Worm (Caenorhabditis elegans): ENCODE data around the gene H13N06.7.

Gene H13N06.7

DNA sequence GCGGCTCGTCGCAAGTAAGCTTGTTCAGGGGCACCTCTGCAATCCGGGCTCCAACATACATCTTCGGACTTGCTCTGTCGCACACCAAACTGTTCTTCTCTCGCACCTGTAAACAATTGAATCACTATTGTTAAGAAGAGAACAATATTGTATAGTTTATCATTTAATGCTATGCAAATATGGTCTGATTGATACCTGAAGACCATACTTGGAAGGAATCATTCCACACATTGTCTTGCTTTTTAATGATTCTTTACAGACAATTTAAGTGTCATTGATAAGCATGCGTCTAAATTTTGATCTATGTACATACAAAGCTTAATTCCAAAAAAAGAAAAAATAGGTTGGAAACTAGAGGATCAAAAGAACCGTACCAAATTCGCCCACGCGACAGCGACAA is 44.0 kb downstream of the H13N06.7 start:
- TF ChIP-seq lin-13 (tag; optimal IDR thresholded peaks at IDR 0.05): no peak
- TF ChIP-seq mep-1 (tag; optimal IDR thresholded peaks at IDR 0.05): no peak
- no peak for TF ChIP-seq elt-1 (tag; optimal IDR thresholded peaks at IDR 0.05; ENCODE audit: borderline replicate concordance, insufficient read depth)
- no peak for TF ChIP-seq ham-2 (GFP tag; optimal IDR thresholded peaks at IDR 0.05)
- no peak for TF ChIP-seq blmp-1 (tag; optimal IDR thresholded peaks at IDR 0.05)
- TF ChIP-seq cnd-1 (tag; optimal IDR thresholded peaks at IDR 0.05): no peak
- TF ChIP-seq ceh-39 (tag; optimal IDR thresholded peaks at IDR 0.05): no peak
- TF ChIP-seq unc-39 (tag; optimal IDR thresholded peaks at IDR 0.05): no peak
- TF ChIP-seq snpc-4 (tag; optimal IDR thresholded peaks at IDR 0.05): no peak
- no peak for TF ChIP-seq ceh-43 (GFP tag; optimal IDR thresholded peaks at IDR 0.05)
- TF ChIP-seq sem-2 (GFP tag; optimal IDR thresholded peaks at IDR 0.05): no peak
- no peak for TF ChIP-seq nhr-12 (tag; optimal IDR thresholded peaks at IDR 0.05)
- no peak for TF ChIP-seq lin-32 (GFP tag; optimal IDR thresholded peaks at IDR 0.05)
- TF ChIP-seq bed-3 (GFP tag; optimal IDR thresholded peaks at IDR 0.05): no peak
- no peak for TF ChIP-seq flh-1 (GFP tag; optimal IDR thresholded peaks at IDR 0.05)

DNA sequence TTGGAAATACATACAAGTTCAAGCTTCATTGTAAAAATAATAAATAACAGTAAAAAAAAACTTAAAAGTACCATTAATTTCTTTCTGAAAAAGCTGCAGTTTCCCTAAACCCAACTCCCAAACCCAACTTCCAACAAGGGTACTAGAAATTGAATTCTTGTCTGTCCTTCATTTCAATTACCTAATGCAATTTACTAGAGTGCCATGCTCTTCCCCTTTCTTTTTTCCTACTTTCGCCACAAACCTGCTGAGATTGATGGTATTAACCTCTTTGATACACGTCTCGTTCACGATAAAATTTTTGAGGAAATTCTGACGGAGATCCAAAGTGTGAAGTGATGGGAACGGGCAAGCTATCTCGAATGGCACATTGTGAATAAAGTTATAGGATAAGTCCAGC is 45.0 kb downstream of the H13N06.7 start:
- no peak for TF ChIP-seq bed-3 (GFP tag; optimal IDR thresholded peaks at IDR 0.05)
- no peak for TF ChIP-seq nhr-12 (tag; optimal IDR thresholded peaks at IDR 0.05)
- peak; percentile 93 for TF ChIP-seq ces-1 (GFP tag; optimal IDR thresholded peaks at IDR 0.05)
- no peak for TF ChIP-seq hlh-1 (tag; optimal IDR thresholded peaks at IDR 0.05)
- TF ChIP-seq flh-1 (GFP tag; optimal IDR thresholded peaks at IDR 0.05): no peak
- no peak for TF ChIP-seq sem-2 (GFP tag; optimal IDR thresholded peaks at IDR 0.05)
- TF ChIP-seq ceh-43 (GFP tag; optimal IDR thresholded peaks at IDR 0.05): no peak
- TF ChIP-seq cnd-1 (tag; optimal IDR thresholded peaks at IDR 0.05): no peak

DNA sequence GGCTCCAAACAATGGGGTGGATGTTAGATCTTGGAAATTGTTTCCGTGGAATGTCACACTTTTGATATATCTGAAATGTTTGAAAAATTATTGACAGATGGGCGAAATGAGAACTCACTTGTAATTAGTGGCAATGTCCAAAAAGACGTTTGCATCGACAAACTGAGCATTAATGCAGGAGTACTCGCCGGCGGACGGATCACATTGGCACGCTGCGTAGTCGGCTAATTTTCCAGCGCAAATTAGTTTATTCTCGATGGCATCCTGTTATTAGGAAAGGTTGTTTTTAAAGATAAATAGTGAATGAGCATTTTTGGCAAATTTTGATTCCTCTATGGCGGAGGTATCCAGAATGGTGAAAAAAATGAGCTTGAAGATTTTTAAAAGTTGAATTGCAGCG is 47.8 kb downstream of the H13N06.7 start:
- peak; percentile 71 for TF ChIP-seq ces-1 (GFP tag; optimal IDR thresholded peaks at IDR 0.05)
- no peak for TF ChIP-seq lin-13 (tag; optimal IDR thresholded peaks at IDR 0.05)

DNA sequence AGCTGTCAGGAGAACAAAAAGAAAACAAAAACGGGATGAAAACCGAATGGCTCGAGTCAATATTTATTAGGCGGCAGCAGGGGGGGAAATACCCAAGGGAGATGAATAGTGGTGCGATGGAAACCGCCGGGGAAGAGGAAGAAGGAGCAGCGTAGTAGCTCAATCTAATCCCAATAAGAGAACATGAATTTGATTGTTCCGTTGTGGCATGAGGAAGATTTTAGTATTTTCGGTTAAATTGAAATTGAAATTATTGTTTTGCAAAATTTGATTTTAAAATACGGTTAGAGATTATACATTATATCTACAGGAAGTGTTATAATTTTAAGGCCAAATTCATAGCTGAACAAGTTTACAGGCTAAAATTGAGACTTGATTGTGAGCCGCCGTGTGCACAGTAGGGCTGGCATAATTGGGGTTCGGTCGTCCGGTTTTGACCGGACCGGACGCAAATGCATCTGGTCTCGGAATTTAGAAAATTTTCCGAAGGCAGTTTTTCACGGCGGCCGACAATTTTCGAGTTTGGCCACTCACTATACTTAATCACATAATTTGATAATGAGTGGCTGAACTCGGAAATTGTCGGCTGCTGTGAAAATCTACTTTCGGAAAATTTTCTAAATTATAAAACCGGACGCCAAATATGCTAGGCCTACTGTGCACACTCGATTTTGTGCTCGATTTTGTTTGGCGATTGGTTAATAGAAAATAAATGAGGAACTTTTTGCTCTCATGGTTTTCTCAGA is 49.3 kb downstream of the H13N06.7 start:
- TF ChIP-seq mep-1 (tag; optimal IDR thresholded peaks at IDR 0.05) (no peak), ces-1 (GFP tag; optimal IDR thresholded peaks at IDR 0.05) (peak; percentile 80), blmp-1 (tag; optimal IDR thresholded peaks at IDR 0.05) (no peak), nhr-28 (tag; optimal IDR thresholded peaks at IDR 0.05) (no peak), mls-2 (tag; optimal IDR thresholded peaks at IDR 0.05) (no peak), ceh-39 (tag; optimal IDR thresholded peaks at IDR 0.05) (no peak)

DNA sequence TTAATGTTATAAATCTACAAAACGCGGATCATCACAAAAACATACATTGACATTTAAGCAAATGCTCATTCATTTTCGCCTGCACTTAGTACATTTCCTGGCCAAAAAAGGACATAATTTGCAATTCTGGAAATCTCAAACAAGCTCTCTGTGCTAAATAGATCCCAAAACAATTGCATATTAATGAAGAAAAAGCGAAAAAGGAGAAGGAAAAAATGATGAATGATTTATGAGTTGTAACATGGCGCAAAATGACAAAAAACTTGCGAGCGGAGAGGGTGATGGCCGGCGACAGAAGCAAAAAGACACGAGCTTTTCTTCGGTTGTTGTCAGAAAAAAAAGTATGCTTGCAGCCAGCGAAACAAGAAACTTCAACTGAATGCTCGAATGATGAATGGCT is 52.0 kb downstream of the H13N06.7 start:
- TF ChIP-seq flh-1 (GFP tag; optimal IDR thresholded peaks at IDR 0.05) (no peak), sptf-1 (tag; optimal IDR thresholded peaks at IDR 0.05) (no peak), cnd-1 (tag; optimal IDR thresholded peaks at IDR 0.05) (no peak), mls-2 (tag; optimal IDR thresholded peaks at IDR 0.05) (no peak), unc-39 (tag; optimal IDR thresholded peaks at IDR 0.05) (no peak), ham-2 (GFP tag; optimal IDR thresholded peaks at IDR 0.05) (no peak), nhr-28 (tag; optimal IDR thresholded peaks at IDR 0.05) (no peak), pha-4 (tag; optimal IDR thresholded peaks at IDR 0.05) (no peak), ztf-11 (tag; optimal IDR thresholded peaks at IDR 0.05) (no peak), unc-120 (tag; optimal IDR thresholded peaks at IDR 0.05; ENCODE audit: poor library complexity, severe bottlenecking) (no peak), elt-3 (tag; optimal IDR thresholded peaks at IDR 0.05) (no peak), mep-1 (tag; optimal IDR thresholded peaks at IDR 0.05) (no peak), zip-8 (tag; optimal IDR thresholded peaks at IDR 0.05) (no peak), lin-13 (tag; optimal IDR thresholded peaks at IDR 0.05) (no peak), blmp-1 (tag; optimal IDR thresholded peaks at IDR 0.05) (no peak), mab-5 (tag; optimal IDR thresholded peaks at IDR 0.05) (no peak), sem-2 (GFP tag; optimal IDR thresholded peaks at IDR 0.05) (no peak), nhr-2 (tag; optimal IDR thresholded peaks at IDR 0.05) (no peak)
